Worm (Caenorhabditis elegans) whole organism, late embryonic: ENCODE measurements around the gene Y73B6BL.31.
A peak's percentile ranks its signal among the peaks of the same experiment; 100 is the strongest.

Experiments
- C38D4.7 ChIP-seq: fragments of 200-800 bp; sonication (Bioruptor generic); optimal IDR thresholded peaks from 2 replicates; lab custom pipeline; 2018; ENCODE audit warnings: mild to moderate bottlenecking, missing genetic modification characterization, moderate library complexity, missing compliant biosample characterization
- F13H6.1 ChIP-seq: sonication (generic microtip); optimal IDR thresholded peaks from 2 replicates; lab custom pipeline; 2016; ENCODE audit warnings: missing genetic modification characterization, missing compliant biosample characterization
- Y22D7AL.16 ChIP-seq: sonication (generic microtip); optimal IDR thresholded peaks from 2 replicates; lab custom pipeline; 2016; ENCODE audit warnings: missing genetic modification characterization, missing compliant biosample characterization
- ahr-1 ChIP-seq: sonication (generic microtip); optimal IDR thresholded peaks from 2 replicates; lab custom pipeline; 2016; ENCODE audit warnings: missing genetic modification characterization, missing compliant biosample characterization
- ceh-18 ChIP-seq: sonication (generic microtip); optimal IDR thresholded peaks from 2 replicates; lab custom pipeline; 2016; ENCODE audit warnings: missing genetic modification characterization, missing compliant biosample characterization
- ceh-19 ChIP-seq: fragments of 200-800 bp; sonication (Bioruptor generic); optimal IDR thresholded peaks from 2 replicates; lab custom pipeline; 2018; ENCODE audit warnings: mild to moderate bottlenecking, missing genetic modification characterization, missing compliant biosample characterization
- ceh-2 ChIP-seq: sonication (generic microtip); optimal IDR thresholded peaks from 2 replicates; lab custom pipeline; 2016; ENCODE audit warnings: missing genotype, missing genetic modification characterization, missing compliant biosample characterization
- ceh-24 ChIP-seq: sonication (generic microtip); optimal IDR thresholded peaks from 2 replicates; lab custom pipeline; 2016; ENCODE audit warnings: mild to moderate bottlenecking, missing genetic modification characterization, missing compliant biosample characterization
- ceh-31 ChIP-seq: sonication (generic microtip); optimal IDR thresholded peaks from 2 replicates; lab custom pipeline; 2016; ENCODE audit warnings: missing genetic modification characterization, missing compliant biosample characterization
- ceh-34 ChIP-seq: sonication (generic microtip); optimal IDR thresholded peaks from 2 replicates; lab custom pipeline; 2016; ENCODE audit warnings: mild to moderate bottlenecking, missing genetic modification characterization, missing compliant biosample characterization
- ceh-45 ChIP-seq: fragments of 200-800 bp; sonication (Bioruptor generic); IDR thresholded peaks from 2 replicates; pipeline ENCODE4 v1.3.6; 2022; ENCODE audit warnings: missing genetic modification reagents, missing genetic modification characterization, missing compliant biosample characterization
- ceh-48 ChIP-seq: sonication (generic microtip); optimal IDR thresholded peaks from 2 replicates; lab custom pipeline; 2016; ENCODE audit warnings: missing genetic modification characterization, inconsistent platforms, missing compliant biosample characterization
- ceh-9 ChIP-seq: sonication (generic microtip); optimal IDR thresholded peaks from 2 replicates; lab custom pipeline; 2016; ENCODE audit warnings: mild to moderate bottlenecking, missing genetic modification characterization, inconsistent platforms, missing compliant biosample characterization
- dve-1 ChIP-seq: sonication (generic microtip); optimal IDR thresholded peaks from 2 replicates; lab custom pipeline; 2017; ENCODE audit warnings: antibody characterized with exemption, mild to moderate bottlenecking, missing genetic modification characterization, missing compliant biosample characterization
- elt-2 ChIP-seq: sonication (generic microtip); optimal IDR thresholded peaks from 2 replicates; lab custom pipeline; 2016; ENCODE audit warnings: missing genetic modification reagents, missing genetic modification characterization, missing compliant biosample characterization
- elt-4 ChIP-seq: sonication (generic microtip); optimal IDR thresholded peaks from 2 replicates; lab custom pipeline; 2016; ENCODE audit warnings: missing genetic modification characterization, missing compliant biosample characterization
- eyg-1 ChIP-seq: sonication (generic microtip); optimal IDR thresholded peaks from 2 replicates; lab custom pipeline; 2016; ENCODE audit warnings: missing genotype, missing genetic modification characterization, missing compliant biosample characterization
- fkh-10 ChIP-seq: fragments of 150-350 bp; optimal IDR thresholded peaks from 2 replicates; lab custom pipeline; 2014; ENCODE audit warnings: missing biosample characterization, missing genetic modification reagents, missing genetic modification characterization
- fkh-6 ChIP-seq: sonication (generic microtip); optimal IDR thresholded peaks from 2 replicates; lab custom pipeline; 2016; ENCODE audit warnings: missing genetic modification characterization, missing compliant biosample characterization
- hlh-15 ChIP-seq: sonication (generic microtip); optimal IDR thresholded peaks from 2 replicates; lab custom pipeline; 2016; ENCODE audit warnings: missing genetic modification characterization, missing compliant biosample characterization
- hlh-6 ChIP-seq: sonication (generic microtip); optimal IDR thresholded peaks from 2 replicates; lab custom pipeline; 2016; ENCODE audit warnings: missing genotype, missing genetic modification characterization, missing compliant biosample characterization
- lim-6 ChIP-seq: sonication (generic microtip); optimal IDR thresholded peaks from 2 replicates; lab custom pipeline; 2016; ENCODE audit warnings: missing genetic modification characterization, missing compliant biosample characterization
- lin-11 ChIP-seq: fragments of 200-800 bp; sonication (Bioruptor generic); optimal IDR thresholded peaks from 2 replicates; lab custom pipeline; 2018; ENCODE audit warnings: mild to moderate bottlenecking, missing genetic modification characterization, missing compliant biosample characterization
- madf-2 ChIP-seq: sonication (generic microtip); optimal IDR thresholded peaks from 2 replicates; lab custom pipeline; 2017; ENCODE audit warnings: missing genetic modification characterization, missing compliant biosample characterization
- nfya-1 ChIP-seq: sonication (generic microtip); optimal IDR thresholded peaks from 2 replicates; lab custom pipeline; 2017; ENCODE audit warnings: missing genetic modification characterization, mild to moderate bottlenecking, missing compliant biosample characterization, antibody characterized with exemption, moderate library complexity
- nhr-232 ChIP-seq: sonication (generic microtip); optimal IDR thresholded peaks from 2 replicates; lab custom pipeline; 2016; ENCODE audit warnings: missing genetic modification characterization, missing compliant biosample characterization
- npax-4 ChIP-seq: sonication (generic microtip); optimal IDR thresholded peaks from 2 replicates; lab custom pipeline; 2016; ENCODE audit warnings: missing genetic modification characterization, missing compliant biosample characterization
- odd-2 ChIP-seq: sonication (generic microtip); optimal IDR thresholded peaks from 2 replicates; lab custom pipeline; 2017; ENCODE audit warnings: antibody characterized with exemption, mild to moderate bottlenecking, missing genetic modification characterization, missing compliant biosample characterization
- pat-9 ChIP-seq: fragments of 200-800 bp; sonication (Bioruptor generic); optimal IDR thresholded peaks from 2 replicates; lab custom pipeline; 2018; ENCODE audit warnings: mild to moderate bottlenecking, missing genetic modification characterization, moderate library complexity, missing compliant biosample characterization
- pax-1 ChIP-seq: fragments of 150-350 bp; optimal IDR thresholded peaks from 2 replicates; lab custom pipeline; 2014; ENCODE audit warnings: missing biosample characterization, missing genetic modification characterization
- pha-2 ChIP-seq: sonication (generic microtip); optimal IDR thresholded peaks from 2 replicates; lab custom pipeline; 2017; ENCODE audit warnings: mild to moderate bottlenecking, missing genetic modification characterization, missing compliant biosample characterization
- ref-2 ChIP-seq: sonication (generic microtip); optimal IDR thresholded peaks from 2 replicates; lab custom pipeline; 2016; ENCODE audit warnings: missing genetic modification characterization, missing compliant biosample characterization
- sdc-2 ChIP-seq: sonication (generic microtip); optimal IDR thresholded peaks from 2 replicates; lab custom pipeline; 2016; ENCODE audit warnings: missing genotype, missing genetic modification characterization, missing compliant biosample characterization
- sox-4 ChIP-seq: sonication (generic microtip); optimal IDR thresholded peaks from 2 replicates; lab custom pipeline; 2017; ENCODE audit warnings: mild to moderate bottlenecking, missing genetic modification characterization, inconsistent platforms, missing compliant biosample characterization
- syd-9 ChIP-seq: sonication (generic microtip); optimal IDR thresholded peaks from 2 replicates; lab custom pipeline; 2016; ENCODE audit warnings: mild to moderate bottlenecking, missing genetic modification characterization, moderate library complexity, missing compliant biosample characterization
- tbx-2 ChIP-seq: sonication (generic microtip); optimal IDR thresholded peaks from 2 replicates; lab custom pipeline; 2016; ENCODE audit warnings: missing genetic modification characterization, missing compliant biosample characterization
- tbx-7 ChIP-seq: sonication (generic microtip); optimal IDR thresholded peaks from 2 replicates; lab custom pipeline; 2016; ENCODE audit warnings: missing genotype, missing genetic modification characterization, missing compliant biosample characterization
- ttx-3 ChIP-seq: sonication (generic microtip); optimal IDR thresholded peaks from 2 replicates; lab custom pipeline; 2016; ENCODE audit warnings: missing genetic modification reagents, missing genetic modification characterization, missing compliant biosample characterization
- unc-3 ChIP-seq, 2 experiments: fragments of 200-800 bp in 1 of 2; sonication (Bioruptor generic) in 1 of 2; sonication (generic microtip) in 1 of 2; conservative IDR thresholded peaks in 1 of 2; optimal IDR thresholded peaks in 1 of 2; 2 replicates each; pipeline versions ENCODE4 v1.3.6 to Lab custom; 2016 to 2022; ENCODE audit warnings: missing compliant biosample characterization in 2 of 2, missing genetic modification characterization in 2 of 2, missing genetic modification reagents in 1 of 2
- unc-42 ChIP-seq: sonication (generic microtip); optimal IDR thresholded peaks from 2 replicates; lab custom pipeline; 2016; ENCODE audit warnings: missing genotype, missing genetic modification characterization, missing compliant biosample characterization
- unc-55 ChIP-seq: sonication (generic microtip); optimal IDR thresholded peaks from 2 replicates; lab custom pipeline; 2017; ENCODE audit warnings: missing biosample characterization, missing genetic modification reagents, missing genetic modification characterization

The Y73B6BL.31 gene

ce11 chrIV:6473140-6473539, 31.4 kb downstream of the Y73B6BL.31 start, which contains the start of gene Y73B6BL.27:
Gene Y73B6BL.27 (minus strand): TSS chrIV:6473240.
- TF ChIP-seq ceh-18 (tag; lab: Kevin White, UChicago) (no peak), Y22D7AL.16 (tag; lab: Kevin White, UChicago) (no peak), npax-4 (no peak), eyg-1 (tag; lab: Kevin White, UChicago) (no peak), tbx-2 (tag; lab: Kevin White, UChicago) (no peak), ceh-9 (tag; lab: Kevin White, UChicago) (no peak), fkh-10 (GFP tag; lab: Kevin White, UChicago) (no peak), C38D4.7 (GFP tag; lab: Kevin White, UChicago) (no peak), ahr-1 (tag; lab: Kevin White, UChicago) (no peak), ceh-24 (tag; lab: Kevin White, UChicago) (no peak), ttx-3 (no peak), ceh-34 (tag; lab: Kevin White, UChicago) (no peak), elt-4 (no peak), hlh-6 (no peak), madf-2 (tag; lab: Kevin White, UChicago) (no peak), pha-2 (tag; lab: Kevin White, UChicago) (no peak), ceh-48 (tag; lab: Kevin White, UChicago) (no peak)

ce11 chrIV:6474751-6475150, 33.0 kb downstream of the Y73B6BL.31 start:
- TF ChIP-seq nfya-1 (tag; lab: Kevin White, UChicago): peak; percentile 68
- TF ChIP-seq unc-42 (tag; lab: Kevin White, UChicago): peak; percentile 43
- TF ChIP-seq ceh-31 (tag; lab: Kevin White, UChicago): peak; percentile 51
- TF ChIP-seq elt-4: no peak
- no peak for TF ChIP-seq unc-3 (GFP tag; conservative IDR thresholded peaks at IDR 0.05; lab: Robert Waterston, UW)
- TF ChIP-seq unc-3 (tag; optimal IDR thresholded peaks at IDR 0.05; lab: Kevin White, UChicago): no peak
- TF ChIP-seq ttx-3: no peak
- peak; percentile 60 for TF ChIP-seq tbx-2 (tag; lab: Kevin White, UChicago)
- TF ChIP-seq pha-2 (tag; lab: Kevin White, UChicago): no peak
- no peak for TF ChIP-seq ceh-19 (GFP tag; lab: Kevin White, UChicago)
- TF ChIP-seq madf-2 (tag; lab: Kevin White, UChicago): no peak
- TF ChIP-seq sdc-2: no peak
- TF ChIP-seq syd-9 (tag; lab: Kevin White, UChicago): no peak
- peak; percentile 20 for TF ChIP-seq dve-1 (tag; lab: Kevin White, UChicago)
- TF ChIP-seq unc-55 (GFP tag; lab: Kevin White, UChicago): peak; percentile 91
- TF ChIP-seq ceh-48 (tag; lab: Kevin White, UChicago): peak; percentile 66
- TF ChIP-seq ceh-2: no peak
- TF ChIP-seq pat-9: no peak
- no peak for TF ChIP-seq nhr-232 (tag; lab: Kevin White, UChicago)
- peak; percentile 41 for TF ChIP-seq ceh-34 (tag; lab: Kevin White, UChicago)
- peak; percentile 73 for TF ChIP-seq pax-1 (tag; lab: Kevin White, UChicago)
- no peak for TF ChIP-seq hlh-15 (tag; lab: Kevin White, UChicago)

ce11 chrIV:6480221-6480620, 38.5 kb downstream of the Y73B6BL.31 start, which contains the start of gene tyr-6:
Gene tyr-6 (plus strand): TSS chrIV:6480521.
- TF ChIP-seq F13H6.1: no peak
- TF ChIP-seq elt-2 (tag; lab: Kevin White, UChicago): no peak
- TF ChIP-seq ref-2: no peak
- TF ChIP-seq lin-11: no peak
- no peak for TF ChIP-seq lim-6
- TF ChIP-seq fkh-6: no peak

ce11 chrIV:6480978-6481377, 39.3 kb downstream of the Y73B6BL.31 start:
- TF ChIP-seq C38D4.7 (GFP tag; lab: Kevin White, UChicago) (peak; percentile 30), fkh-6 (peak; percentile 25), ceh-45 (0 out of 2 replicates have a peak, but pooled peaks have one; percentile 46), odd-2 (tag; lab: Kevin White, UChicago) (no peak), sox-4 (tag; lab: Kevin White, UChicago) (peak; percentile 20), elt-2 (tag; lab: Kevin White, UChicago) (peak; percentile 41), tbx-7 (no peak), sdc-2 (no peak)
